Fruit fly (Drosophila melanogaster): Measurements from ENCODE around the gene Smg6.
A peak's percentile ranks its signal among the peaks of the same experiment; 100 is the strongest.

Gene Smg6

dm6 chr3R:25069569-25069968 is 36.3 kb upstream of the Smg6 start, which contains the start of the genes Stt3B and CG11839 (continued):
- TF ChIP-seq ap (GFP tag; IDR thresholded peaks at IDR 0.05) (no peak), H2.0 (GFP tag; IDR thresholded peaks at IDR 0.05) (no peak; the same call in 1 of the 2 replicates), sc (optimal IDR thresholded peaks at IDR 0.05) (no peak), sc (GFP tag; optimal IDR thresholded peaks at IDR 0.05) (no peak), NfI (GFP tag; optimal IDR thresholded peaks at IDR 0.05) (no peak), ewg (GFP tag; optimal IDR thresholded peaks at IDR 0.05) (no peak), Kr (GFP tag; optimal IDR thresholded peaks at IDR 0.05) (no peak), ro (GFP tag; IDR thresholded peaks at IDR 0.05) (no peak), CG11085 (GFP tag; IDR thresholded peaks at IDR 0.05) (no peak), Lpt (GFP tag; optimal IDR thresholded peaks at IDR 0.05) (no peak), cg (GFP tag; optimal IDR thresholded peaks at IDR 0.05) (no peak), CG18262 (tag; optimal IDR thresholded peaks at IDR 0.05) (peak; percentile 70), eve (GFP tag; optimal IDR thresholded peaks at IDR 0.05) (no peak), CG7963 (GFP tag; IDR thresholded peaks at IDR 0.05; ENCODE audit: partially characterized antibody) (peak; percentile 66; the same call in 2 of the 3 replicates), CG16779 (GFP tag; IDR thresholded peaks at IDR 0.05) (no peak), pros (GFP tag; optimal IDR thresholded peaks at IDR 0.05) (no peak), CG9727 (GFP tag; optimal IDR thresholded peaks at IDR 0.05) (peak; percentile 74), CG6765 (GFP tag; optimal IDR thresholded peaks at IDR 0.05) (peak; percentile 4), vnd (GFP tag; IDR thresholded peaks at IDR 0.05; ENCODE audit: partially characterized antibody) (peak; percentile 90), CG10543 (GFP tag; optimal IDR thresholded peaks at IDR 0.05) (no peak), mirr (GFP tag; optimal IDR thresholded peaks at IDR 0.05) (no peak), CG16813 (GFP tag; IDR thresholded peaks at IDR 0.05; ENCODE audit: partially characterized antibody) (peak; percentile 95), C15 (GFP tag; IDR thresholded peaks at IDR 0.05) (no peak), CG10462 (GFP tag; optimal IDR thresholded peaks at IDR 0.05) (peak; percentile 39), trh (GFP tag; optimal IDR thresholded peaks at IDR 0.05) (peak; percentile 30), CG9437 (GFP tag; optimal IDR thresholded peaks at IDR 0.05) (peak; percentile 71), Max (GFP tag; optimal IDR thresholded peaks at IDR 0.05) (peak; percentile 77), nom (GFP tag; optimal IDR thresholded peaks at IDR 0.05) (peak; percentile 24), sr (GFP tag; IDR thresholded peaks at IDR 0.05) (no peak), seq (GFP tag; IDR thresholded peaks at IDR 0.05) (no peak), otp (GFP tag; IDR thresholded peaks at IDR 0.05) (no peak), CG2678 (tag; optimal IDR thresholded peaks at IDR 0.05) (no peak), E2f2 (GFP tag; IDR thresholded peaks at IDR 0.05) (peak; percentile 67), scrt (GFP tag; optimal IDR thresholded peaks at IDR 0.05) (no peak), Pdp1 (GFP tag; optimal IDR thresholded peaks at IDR 0.05) (peak in 1 of 2 experiments; percentile 84), CG10366 (GFP tag; IDR thresholded peaks at IDR 0.05) (no peak), CG10565 (GFP tag; optimal IDR thresholded peaks at IDR 0.05) (no peak), E2f1 (GFP tag; IDR thresholded peaks at IDR 0.05) (peak; percentile 61; the same call in 1 of the 2 replicates), CG17912 (GFP tag; optimal IDR thresholded peaks at IDR 0.05) (peak; percentile 1), sisA (GFP tag; IDR thresholded peaks at IDR 0.05) (no peak), jing (GFP tag; optimal IDR thresholded peaks at IDR 0.05) (no peak), gce (GFP tag; IDR thresholded peaks at IDR 0.05) (no peak), gem (tag; optimal IDR thresholded peaks at IDR 0.05) (no peak), CG7372 (GFP tag; IDR thresholded peaks at IDR 0.05) (peak; percentile 70), Ada2b (GFP tag; IDR thresholded peaks at IDR 0.05) (peak; percentile 58), bigmax (GFP tag; optimal IDR thresholded peaks at IDR 0.05) (no peak), peb (GFP tag; IDR thresholded peaks at IDR 0.05) (peak; percentile 48; the same call in 1 of the 2 replicates), run (tag; optimal IDR thresholded peaks at IDR 0.05) (no peak), CG30020 (tag; optimal IDR thresholded peaks at IDR 0.05) (peak; percentile 91), wor (GFP tag; IDR thresholded peaks at IDR 0.05) (no peak), Ptx1 (GFP tag; IDR thresholded peaks at IDR 0.05) (no peak; the same call in 1 of the 2 replicates), CG17568 (GFP tag; optimal IDR thresholded peaks at IDR 0.05) (no peak)

Measured in whole organism, embryonic.